Worm (Caenorhabditis elegans) whole organism, L4 larva: Measurements from ENCODE around the gene F53F1.2.

Experiments
- egl-27 ChIP-seq: sonication (generic microtip); optimal IDR thresholded peaks from 3 replicates; lab custom pipeline; 2017; ENCODE audit warnings: missing biosample characterization, missing genetic modification reagents, missing genetic modification characterization
- nhr-11 ChIP-seq: fragments of 150-350 bp; optimal IDR thresholded peaks from 2 replicates; lab custom pipeline; 2014; ENCODE audit warnings: missing biosample characterization, missing genetic modification characterization
- nhr-28 ChIP-seq: fragments of 150-350 bp; optimal IDR thresholded peaks from 2 replicates; lab custom pipeline; 2014; ENCODE audit warnings: missing biosample characterization, missing genetic modification characterization

DNA sequence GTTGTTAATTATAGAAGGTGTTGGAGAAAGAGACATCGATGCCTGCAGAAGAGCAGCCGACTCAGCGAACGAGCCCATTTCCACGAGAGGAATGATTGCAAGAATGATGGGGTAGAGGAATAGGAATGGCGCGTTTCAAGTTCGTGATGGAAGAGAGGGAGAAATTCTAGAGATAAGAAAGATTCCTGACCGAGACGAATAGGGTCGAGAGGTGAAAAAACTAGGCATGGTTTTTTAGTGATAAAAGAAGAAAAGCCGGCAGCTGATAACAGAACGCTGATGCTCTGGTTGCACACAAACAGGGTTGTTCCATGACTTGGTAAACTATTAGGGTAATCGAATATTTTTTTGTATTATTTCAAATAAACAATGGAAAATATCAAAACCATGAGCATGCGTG is 33.8 kb upstream of the F53F1.2 start:
- TF ChIP-seq egl-27 (tag; lab: Kevin White, UChicago), result no peak
- no peak for TF ChIP-seq nhr-11 (tag; lab: Kevin White, UChicago)
- peak; percentile 82 for TF ChIP-seq nhr-28
